Worm (Caenorhabditis elegans) whole organism, young adult: ENCODE data around the gene Y67D8C.6.

ENCODE experiments used
- T26A5.8 ChIP-seq: sonication (generic microtip); optimal IDR thresholded peaks from 2 replicates; lab custom pipeline; 2016; ENCODE audit warnings: missing genetic modification characterization, missing compliant biosample characterization
- efl-1 ChIP-seq: fragments of 150-350 bp; optimal IDR thresholded peaks from 2 replicates; lab custom pipeline; 2014; ENCODE audit warnings: missing biosample characterization, missing genetic modification reagents, missing genetic modification characterization
- egl-18 ChIP-seq: fragments of 200-800 bp; sonication (Bioruptor generic); IDR thresholded peaks from 2 replicates; pipeline ENCODE4 v1.3.6; 2022; ENCODE audit warnings: missing genetic modification reagents, missing genetic modification characterization, missing compliant biosample characterization
- snpc-1.3 ChIP-seq: sonication (generic microtip); optimal IDR thresholded peaks from 2 replicates; lab custom pipeline; 2017; ENCODE audit warnings: missing genetic modification characterization, mild to moderate bottlenecking, missing compliant biosample characterization, antibody characterized with exemption, moderate library complexity, missing genotype, missing genetic modification reagents; ENCODE audit not compliant: insufficient read depth

ce11 chrIV:3055320-3055719 is 7.9 kb downstream of the Y67D8C.6 start:
- no peak for TF ChIP-seq egl-18 (GFP tag; lab: Robert Waterston, UW)
- TF ChIP-seq snpc-1.3 (tag; lab: Kevin White, UChicago) = no peak
- TF ChIP-seq T26A5.8 = no peak
- TF ChIP-seq efl-1 (GFP tag; lab: Kevin White, UChicago) = no peak
